Worm (Caenorhabditis elegans): ENCODE data around the gene mvk-1.

- TF ChIP-seq pha-4 (tag; optimal IDR thresholded peaks at IDR 0.05) (no peak), ceh-79 (tag; optimal IDR thresholded peaks at IDR 0.05) (no peak), aptf-2 (GFP tag; conservative IDR thresholded peaks at IDR 0.05) (no peak), aptf-3 (GFP tag; IDR thresholded peaks at IDR 0.05) (no peak), attf-3 (GFP tag; conservative IDR thresholded peaks at IDR 0.05) (no peak), ceh-40 (GFP tag; IDR thresholded peaks at IDR 0.05) (no peak), lsl-1 (GFP tag; optimal IDR thresholded peaks at IDR 0.05) (no peak), dox-1 (GFP tag; IDR thresholded peaks at IDR 0.05) (no peak), Y56A3A.18 (GFP tag; IDR thresholded peaks at IDR 0.05) (no peak), F33H1.4 (GFP tag; IDR thresholded peaks at IDR 0.05) (no peak), ceh-58 (GFP tag; IDR thresholded peaks at IDR 0.05) (no peak), F37B4.10 (GFP tag; IDR thresholded peaks at IDR 0.05) (no peak), mcd-1 (GFP tag; IDR thresholded peaks at IDR 0.05) (no peak)
Measured at ce11 chrIII:6139932-6140612, 4.0 kb upstream of the mvk-1 start.
